Fruit fly (Drosophila melanogaster): Measurements from ENCODE around the gene CG2750.
"Not testable (repeated sequence)": the region's sequence is repeated elsewhere in the genome, so short reads cannot be mapped to it uniquely, and the experiment has no call there.

The CG2750 gene

DNA sequence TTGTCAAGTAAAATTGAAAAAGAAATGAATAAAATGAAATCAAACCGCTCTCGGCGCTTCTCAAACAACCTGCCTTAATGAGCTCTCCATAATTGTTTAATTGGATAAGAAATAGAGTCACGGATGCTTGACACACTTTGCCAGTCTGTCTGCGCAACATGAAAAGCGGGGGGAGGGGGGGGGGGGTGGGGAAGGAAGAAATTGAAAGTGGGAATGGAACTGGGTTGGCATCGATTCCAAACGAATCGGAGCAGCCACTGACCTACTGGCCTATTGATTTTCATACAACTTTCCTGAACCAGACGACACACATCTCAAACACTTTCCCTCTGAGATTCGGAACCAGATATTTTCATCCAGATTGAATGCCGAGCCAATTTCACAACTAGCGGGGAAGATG, at the start of gene CG2750:
TSS of gene CG2750 (plus strand) at position 301 of the 400 bp plus-strand sequence.
- TF ChIP-seq noc (tag; optimal IDR thresholded peaks at IDR 0.05) = no peak

DNA sequence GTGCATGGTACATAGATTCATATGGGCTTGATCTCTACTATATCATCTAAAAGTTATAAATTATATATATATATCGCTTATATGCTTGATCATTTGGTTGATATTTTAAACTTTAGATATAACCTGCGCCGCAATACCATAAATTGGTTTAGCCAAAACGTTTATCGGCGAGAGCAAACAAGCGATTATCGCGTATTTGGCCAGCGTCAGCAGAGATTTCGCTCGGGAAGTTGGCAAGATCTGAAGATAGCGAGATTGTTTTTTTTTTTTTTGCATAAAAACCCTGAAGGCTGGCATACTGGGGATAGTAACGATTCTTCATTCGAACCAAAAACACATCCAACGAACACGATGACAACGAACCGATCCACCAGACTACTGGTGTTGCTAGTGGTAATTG, 47.5 kb upstream of the CG2750 start, which contains the start of gene Muc11A:
TSS of gene Muc11A (plus strand) at position 301 of the 400 bp plus-strand sequence.
- no peak for TF ChIP-seq noc (tag; optimal IDR thresholded peaks at IDR 0.05)

DNA sequence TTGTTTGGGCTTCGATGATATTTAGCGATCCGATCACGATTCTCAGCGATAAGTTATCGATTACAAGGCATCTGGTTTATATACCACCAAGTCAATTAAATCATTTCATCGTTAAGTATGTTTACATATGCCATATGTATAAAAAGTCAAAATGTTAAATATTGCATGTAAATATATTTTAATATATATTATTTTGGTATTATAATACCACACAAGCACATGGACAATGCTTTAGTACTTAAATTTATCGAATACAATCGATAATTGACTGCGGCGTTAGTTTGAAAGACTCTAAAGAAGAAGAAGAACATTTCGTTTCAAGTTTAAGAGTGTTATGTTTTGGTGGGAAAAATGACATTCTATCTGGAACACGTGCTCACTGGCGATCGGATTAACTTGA, 36.9 kb upstream of the CG2750 start, which contains the start of gene CG34323:
TSS of gene CG34323 (plus strand) at position 301 of the 400 bp plus-strand sequence.
- TF ChIP-seq noc (tag; optimal IDR thresholded peaks at IDR 0.05) = no peak

DNA sequence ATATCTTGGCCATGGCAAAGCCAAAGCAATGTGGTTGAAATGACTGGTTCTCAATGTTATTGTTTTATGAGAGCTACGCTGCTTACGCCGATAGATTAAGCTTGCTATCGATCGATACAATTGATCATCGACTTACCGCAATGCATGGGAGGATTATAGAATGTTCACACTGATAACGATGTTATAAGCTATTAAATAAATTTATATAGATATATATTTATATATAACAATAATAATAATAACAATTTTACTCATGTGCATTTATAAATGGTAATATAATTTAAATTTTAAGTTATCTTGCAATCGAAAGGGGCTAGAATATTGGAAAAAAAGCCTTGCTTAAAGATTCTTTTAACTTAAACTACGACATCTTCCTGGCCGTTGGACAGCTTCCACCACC, 34.3 kb upstream of the CG2750 start, which contains the start of gene moon:
TSS of gene moon (minus strand) at position 101 of the 400 bp plus-strand sequence.
- no peak for TF ChIP-seq noc (tag; optimal IDR thresholded peaks at IDR 0.05)

DNA sequence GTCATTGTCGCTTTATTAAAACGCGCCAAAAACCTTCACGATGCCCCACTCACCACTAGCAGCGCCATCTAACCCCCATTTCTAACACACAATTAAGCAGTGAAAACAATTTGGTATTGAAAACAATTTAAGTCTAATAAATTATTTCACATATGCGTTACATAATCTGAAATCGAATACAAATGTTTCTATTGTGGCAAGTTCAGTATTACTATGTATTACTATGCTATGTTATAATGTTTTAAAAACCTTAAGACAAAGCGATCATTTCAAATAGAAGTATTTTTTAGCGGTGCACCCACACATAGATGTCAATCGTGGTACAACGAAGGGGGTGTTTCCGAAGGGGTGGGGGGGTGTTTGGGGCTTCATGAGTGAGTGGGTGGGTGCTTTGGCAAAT, 33.4 kb upstream of the CG2750 start:
- no peak for TF ChIP-seq noc (tag; optimal IDR thresholded peaks at IDR 0.05)

DNA sequence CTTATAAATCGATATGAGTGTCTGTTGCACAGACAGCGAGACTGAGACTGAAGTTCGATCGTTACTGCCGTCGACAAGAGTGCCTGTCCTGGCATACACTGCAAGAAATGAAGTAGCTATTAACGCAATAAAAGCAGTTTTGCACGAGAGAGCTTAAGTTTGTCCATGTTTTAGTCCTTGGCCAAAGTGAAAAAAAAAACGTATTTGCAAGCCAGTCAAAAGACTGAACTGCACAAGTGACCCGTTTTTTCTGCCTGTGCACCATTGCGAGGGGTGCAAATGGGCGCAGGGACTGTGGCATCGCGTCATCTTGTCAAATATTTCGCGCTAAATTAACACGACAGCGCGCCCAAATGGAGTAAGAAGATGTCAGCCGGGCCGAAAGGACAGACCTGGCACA, 31.4 kb upstream of the CG2750 start:
- no peak for TF ChIP-seq noc (tag; optimal IDR thresholded peaks at IDR 0.05)

DNA sequence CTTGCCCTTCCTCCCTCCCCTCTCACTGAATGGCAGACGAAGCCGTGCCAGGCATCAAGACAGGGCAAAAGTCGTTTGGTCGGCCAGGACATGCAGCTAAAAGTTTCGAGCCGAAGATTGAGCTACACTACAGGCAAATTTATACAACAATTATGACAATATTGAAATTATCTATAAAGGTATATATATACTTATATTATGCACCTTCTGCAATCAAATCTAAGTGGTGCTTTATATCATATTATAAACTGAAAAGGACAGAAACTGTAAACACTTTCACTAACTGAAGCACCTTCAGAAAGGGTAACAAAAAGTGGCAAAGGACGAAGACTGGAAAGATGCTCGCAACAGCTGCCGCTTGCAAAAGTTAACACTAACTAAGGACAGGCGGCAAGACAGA, 30.8 kb upstream of the CG2750 start:
- no peak for TF ChIP-seq noc (tag; optimal IDR thresholded peaks at IDR 0.05)

DNA sequence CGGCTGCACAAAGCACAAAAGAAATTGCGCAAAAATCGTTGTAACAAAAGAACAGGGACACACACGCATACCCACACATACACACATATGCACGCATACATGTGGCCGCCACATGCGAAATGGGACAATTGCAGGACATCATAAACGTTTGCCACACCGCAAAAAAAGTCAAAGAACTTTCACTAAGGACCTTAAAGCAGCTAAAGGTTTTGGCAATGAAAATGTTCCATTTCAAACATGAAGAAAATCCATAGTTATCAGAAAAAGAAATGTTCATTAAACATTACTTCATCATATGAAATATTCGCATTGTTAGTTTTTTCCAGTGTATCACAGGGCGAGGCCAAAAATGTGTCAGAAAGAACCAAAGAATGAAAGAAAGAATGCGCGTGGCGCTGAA, 24.8 kb upstream of the CG2750 start:
- no peak for TF ChIP-seq noc (tag; optimal IDR thresholded peaks at IDR 0.05)

DNA sequence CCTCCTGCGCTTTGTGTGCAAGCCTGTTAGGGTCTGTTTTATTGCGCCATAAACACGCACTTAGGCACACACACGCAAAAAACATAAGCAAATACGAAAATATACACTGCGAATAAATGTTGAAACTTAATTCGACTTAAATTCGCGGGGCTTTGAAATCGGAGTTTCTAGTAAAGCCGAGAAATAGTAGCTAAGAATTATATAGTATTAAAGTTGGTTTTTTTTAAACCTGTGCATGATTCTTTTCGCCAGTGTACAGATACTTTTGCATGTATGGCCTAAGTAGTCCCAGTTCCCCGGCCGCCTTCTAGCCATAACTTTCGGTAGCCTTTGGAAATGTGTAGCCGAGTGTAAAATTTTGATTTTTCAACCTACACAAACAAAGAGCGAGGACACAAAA, 22.6 kb upstream of the CG2750 start:
- TF ChIP-seq noc (tag; optimal IDR thresholded peaks at IDR 0.05) = no peak

DNA sequence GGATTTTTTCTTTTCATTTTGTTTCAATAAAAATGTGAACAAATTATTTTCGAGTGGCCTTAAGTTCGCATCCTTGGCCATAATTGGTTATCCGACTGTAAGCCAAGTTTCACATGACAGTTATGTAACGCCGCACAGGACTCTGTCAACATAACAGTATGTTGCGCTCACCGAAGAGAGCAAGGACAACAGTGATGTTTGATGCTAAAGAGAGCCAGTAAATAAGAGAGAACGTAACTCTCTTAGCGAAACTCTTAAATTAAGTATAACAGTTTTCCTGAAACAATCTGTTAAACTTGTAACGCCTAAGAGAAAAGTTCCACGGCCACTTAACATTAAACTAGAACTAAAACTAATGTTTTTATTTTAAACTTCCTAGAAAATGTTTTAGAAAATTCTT, 21.3 kb upstream of the CG2750 start:
- TF ChIP-seq noc (tag; optimal IDR thresholded peaks at IDR 0.05) = no peak

DNA sequence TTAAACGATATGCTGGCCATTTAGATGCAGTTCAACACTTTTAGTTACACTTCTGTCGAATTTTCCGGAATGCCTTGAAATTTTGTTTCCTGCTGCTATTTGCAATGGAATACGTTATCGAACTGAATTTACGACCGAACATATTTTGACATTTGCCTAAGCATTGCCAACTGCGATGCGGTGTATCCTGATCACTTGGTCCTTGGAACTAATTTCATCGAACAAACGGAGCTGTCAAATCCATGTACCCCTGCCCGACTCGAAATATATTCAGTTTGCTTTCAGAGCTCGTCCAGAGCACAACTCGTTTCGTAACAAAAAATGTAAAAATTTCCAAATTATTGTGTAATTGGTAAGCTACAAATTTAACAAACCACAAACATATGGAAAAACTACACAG, 20.1 kb upstream of the CG2750 start, which contains the start of gene CG15734:
TSS of gene CG15734 (minus strand) at position 101 of the 400 bp plus-strand sequence.
- not testable (repeated sequence) for TF ChIP-seq noc (tag; optimal IDR thresholded peaks at IDR 0.05)

DNA sequence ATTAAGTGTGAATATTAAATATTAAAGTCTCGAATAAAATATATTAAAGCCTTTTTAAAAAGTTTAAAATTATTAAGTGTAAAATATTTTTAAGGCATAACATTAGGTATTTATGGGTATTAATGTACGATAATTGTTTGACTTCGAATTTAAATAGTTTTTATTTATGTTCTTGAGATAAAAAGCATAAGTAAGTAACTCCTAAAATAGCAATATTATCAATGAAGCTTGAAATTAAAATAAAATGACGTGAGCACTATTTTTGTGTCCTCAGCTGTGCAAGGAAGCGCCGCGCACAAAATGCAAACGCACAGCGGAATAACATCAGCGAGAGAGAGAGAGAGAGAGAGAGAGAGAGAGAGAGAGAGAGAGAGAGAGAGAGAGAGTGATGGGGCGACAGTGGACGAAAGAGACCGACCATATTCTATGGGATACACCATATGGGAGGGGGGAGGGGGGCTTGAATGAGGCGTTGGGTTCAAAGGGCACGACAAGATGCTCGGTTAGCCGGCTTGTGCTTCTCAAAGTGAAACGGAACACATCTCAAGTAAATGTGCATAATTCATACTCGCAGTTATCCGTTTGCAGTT, 16.7 kb upstream of the CG2750 start:
- TF ChIP-seq noc (tag; optimal IDR thresholded peaks at IDR 0.05) = no peak

DNA sequence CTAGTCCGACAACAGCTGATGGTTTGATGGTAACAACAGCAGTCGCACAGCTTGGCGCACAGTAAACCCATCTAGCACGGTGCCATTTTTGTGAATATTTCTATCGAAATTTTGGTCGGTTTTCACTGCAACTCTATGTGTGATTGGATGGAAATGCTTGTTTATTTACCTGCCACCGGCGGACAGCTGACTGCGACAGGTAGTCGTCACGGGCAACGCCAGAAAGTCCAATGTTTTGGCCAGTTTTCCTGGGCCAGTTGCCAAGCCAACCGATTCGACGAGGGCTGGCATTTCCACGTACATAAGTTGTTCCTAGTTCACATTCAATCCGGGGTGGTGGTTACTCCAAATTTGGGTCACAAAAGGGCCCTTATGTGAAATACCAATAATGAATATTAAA, 3.3 kb upstream of the CG2750 start, which contains the start of gene CG11356:
TSS of gene CG11356 (minus strand) at position 101 of the 400 bp plus-strand sequence.
- no peak for TF ChIP-seq noc (tag; optimal IDR thresholded peaks at IDR 0.05)

DNA sequence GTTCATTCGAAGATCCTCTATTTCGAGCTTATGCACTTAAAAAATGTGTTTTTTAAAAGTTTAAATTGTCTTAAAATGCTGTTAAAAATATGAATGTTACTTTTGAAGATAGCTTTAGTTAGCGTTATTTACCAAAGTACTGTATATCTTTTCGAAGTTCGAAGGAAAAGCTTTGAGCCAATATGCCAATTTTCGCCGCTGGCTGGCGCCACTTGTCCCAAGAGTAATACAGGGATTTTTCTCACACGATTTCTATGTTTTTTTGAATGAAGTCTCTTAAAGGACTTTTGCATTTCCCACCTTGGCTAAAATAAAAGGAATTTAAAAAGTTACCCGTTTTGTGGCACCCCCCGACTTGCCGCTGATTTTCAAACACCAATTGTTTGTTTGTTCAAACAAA, 2.8 kb upstream of the CG2750 start:
- no peak for TF ChIP-seq noc (tag; optimal IDR thresholded peaks at IDR 0.05)

DNA sequence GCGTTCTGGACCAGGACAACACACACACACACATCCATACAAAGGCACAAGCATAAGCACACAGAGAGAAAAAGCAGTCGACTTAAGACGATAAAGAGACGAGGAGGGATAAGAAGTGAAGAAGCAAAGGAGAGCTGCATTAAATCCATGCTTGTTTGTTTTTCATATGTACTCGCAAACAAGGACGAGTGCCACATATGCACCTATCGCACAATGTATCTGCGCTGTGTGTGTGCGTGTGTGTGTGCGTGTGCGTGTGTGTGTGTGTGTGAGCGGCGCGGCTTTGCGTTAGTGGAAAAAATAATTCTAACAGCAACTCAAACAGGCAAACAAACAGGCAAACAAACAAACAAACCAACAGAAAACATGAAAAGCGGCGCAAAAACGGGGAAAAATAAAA, 12.3 kb downstream of the CG2750 start:
- TF ChIP-seq noc (tag; optimal IDR thresholded peaks at IDR 0.05) = no peak

DNA sequence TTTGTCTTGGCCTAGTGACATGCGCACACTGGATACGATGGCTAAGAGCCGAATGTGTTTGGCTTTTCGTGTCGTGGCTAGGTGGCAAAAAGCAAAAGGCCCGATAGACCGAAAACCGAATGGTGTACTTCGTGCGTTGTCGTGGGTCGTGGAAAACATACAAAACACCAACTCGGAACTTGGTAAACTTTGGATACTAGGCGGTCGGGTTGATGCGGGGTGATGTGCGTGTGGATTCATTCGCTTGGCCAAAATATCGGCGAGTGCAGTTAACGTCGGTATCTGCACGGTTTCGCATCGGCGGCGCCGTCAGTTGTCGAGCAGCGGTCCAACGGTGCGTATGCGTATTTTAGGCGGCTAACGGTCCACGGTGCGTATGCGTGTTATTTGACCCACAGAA, 21.0 kb downstream of the CG2750 start:
- TF ChIP-seq noc (tag; optimal IDR thresholded peaks at IDR 0.05) = no peak

All from whole organism, larva.